Fruit fly (Drosophila melanogaster) whole organism, embryonic: Measurements from ENCODE around the gene UQCR-C1.
A peak's percentile ranks its signal among the peaks of the same experiment; 100 is the strongest.

Source experiments
- CG10543 ChIP-seq: fragments of 200-800 bp; sonication (Bioruptor generic); optimal IDR thresholded peaks from 3 replicates; lab custom pipeline; 2017; ENCODE audit warnings: missing biosample characterization, mild to moderate bottlenecking, missing genetic modification characterization, moderate library complexity
- CG12391 ChIP-seq: fragments of 200-800 bp; sonication (Bioruptor generic); optimal IDR thresholded peaks from 3 replicates; lab custom pipeline; 2018; ENCODE audit warnings: missing biosample characterization, mild to moderate bottlenecking, missing genetic modification characterization, moderate library complexity
- CG12659 ChIP-seq: fragments of 200-800 bp; sonication (Bioruptor generic); optimal IDR thresholded peaks from 3 replicates; lab custom pipeline; 2017; ENCODE audit warnings: mild to moderate bottlenecking, missing biosample characterization, missing genetic modification reagents, missing genetic modification characterization
- CG12744 ChIP-seq: fragments of 200-800 bp; sonication (Bioruptor generic); optimal IDR thresholded peaks from 2 replicates; lab custom pipeline; 2016; ENCODE audit warnings: missing biosample characterization, missing genetic modification characterization
- CG13296 ChIP-seq: fragments of 200-800 bp; sonication (Bioruptor generic); optimal IDR thresholded peaks from 3 replicates; lab custom pipeline; 2018; ENCODE audit warnings: missing biosample characterization, mild to moderate bottlenecking, missing genetic modification characterization
- CG13775 ChIP-seq: fragments of 200-800 bp; sonication (Bioruptor generic); optimal IDR thresholded peaks from 3 replicates; lab custom pipeline; 2017; ENCODE audit warnings: missing biosample characterization, mild to moderate bottlenecking, missing genetic modification characterization
- CG13894 ChIP-seq: fragments of 200-800 bp; sonication (Bioruptor generic); optimal IDR thresholded peaks from 3 replicates; lab custom pipeline; 2018; ENCODE audit warnings: missing biosample characterization, mild to moderate bottlenecking, missing genetic modification characterization, moderate library complexity
- CG15269 ChIP-seq: fragments of 200-800 bp; sonication (Bioruptor generic); optimal IDR thresholded peaks from 2 replicates; lab custom pipeline; 2018; ENCODE audit warnings: missing biosample characterization, mild to moderate bottlenecking, missing genetic modification characterization, moderate library complexity
- CG1602 ChIP-seq: fragments of 200-800 bp; sonication (Bioruptor generic); optimal IDR thresholded peaks from 3 replicates; lab custom pipeline; 2016; ENCODE audit warnings: missing biosample characterization, missing genetic modification characterization
- CG16779 ChIP-seq: fragments of 200-800 bp; sonication (Bioruptor generic); IDR thresholded peaks from 2 replicates; pipeline ENCODE4 v1.3.6; 2022; ENCODE audit warnings: missing biosample characterization, missing genetic modification characterization
- CG18476 ChIP-seq: fragments of 200-800 bp; sonication (Bioruptor generic); optimal IDR thresholded peaks from 2 replicates; lab custom pipeline; 2016; ENCODE audit warnings: missing biosample characterization, mild to moderate bottlenecking, missing genetic modification characterization
- CG18599 ChIP-seq: fragments of 200-800 bp; sonication (Bioruptor generic); optimal IDR thresholded peaks from 3 replicates; lab custom pipeline; 2017; ENCODE audit warnings: missing biosample characterization, missing genetic modification characterization, mild to moderate bottlenecking, moderate library complexity, missing genetic modification reagents
- CG2889 ChIP-seq: fragments of 200-800 bp; sonication (Bioruptor generic); IDR thresholded peaks from 3 replicates; pipeline ENCODE4 v1.3.6; 2022; ENCODE audit warnings: missing biosample characterization, missing genetic modification characterization
- CG34376 ChIP-seq: fragments of 200-800 bp; sonication (Bioruptor generic); optimal IDR thresholded peaks from 2 replicates; lab custom pipeline; 2018; ENCODE audit warnings: missing biosample characterization, mild to moderate bottlenecking, missing genetic modification characterization
- CG3726 ChIP-seq: fragments of 200-800 bp; sonication (Bioruptor generic); IDR thresholded peaks from 3 replicates; pipeline ENCODE4, ENCODE4 v1.3.6; 2022; ENCODE audit warnings: missing biosample characterization, missing genetic modification characterization
- CG4424 ChIP-seq: fragments of 200-800 bp; sonication (Bioruptor generic); optimal IDR thresholded peaks from 3 replicates; lab custom pipeline; 2016; ENCODE audit warnings: missing biosample characterization, missing genetic modification characterization
- CG5180 ChIP-seq: fragments of 200-800 bp; sonication (Bioruptor generic); optimal IDR thresholded peaks from 3 replicates; lab custom pipeline; 2017; ENCODE audit warnings: missing biosample characterization, missing genetic modification characterization, mild to moderate bottlenecking, moderate library complexity, missing genetic modification reagents
- CG6813 ChIP-seq: fragments of 200-800 bp; sonication (Bioruptor generic); optimal IDR thresholded peaks from 2 replicates; lab custom pipeline; 2017; ENCODE audit warnings: missing biosample characterization, missing genetic modification characterization, mild to moderate bottlenecking, moderate library complexity, missing genetic modification reagents
- CG6854 ChIP-seq: fragments of 200-800 bp; sonication (Bioruptor generic); optimal IDR thresholded peaks from 3 replicates; lab custom pipeline; 2017; ENCODE audit warnings: missing biosample characterization, mild to moderate bottlenecking, missing genetic modification characterization
- CG7372 ChIP-seq: fragments of 200-800 bp; sonication (Bioruptor generic); IDR thresholded peaks from 2 replicates; pipeline ENCODE4 v1.3.6; 2022; ENCODE audit warnings: missing biosample characterization, missing genetic modification characterization
- CG9817 ChIP-seq: fragments of 200-800 bp; sonication (Bioruptor generic); optimal IDR thresholded peaks from 2 replicates; lab custom pipeline; 2018; ENCODE audit warnings: missing biosample characterization, mild to moderate bottlenecking, missing genetic modification characterization, moderate library complexity
- CkIIα-i1 ChIP-seq: fragments of 200-800 bp; sonication (Bioruptor generic); IDR thresholded peaks from 2 replicates; pipeline ENCODE4 v1.3.6; 2022; ENCODE audit warnings: missing biosample characterization, missing genetic modification characterization
- Deaf1 ChIP-seq: fragments of 200-800 bp; optimal IDR thresholded peaks from 3 replicates; lab custom pipeline; 2019; ENCODE audit warnings: missing biosample characterization, mild to moderate bottlenecking, missing genetic modification characterization, moderate library complexity
- Ets65A ChIP-seq: fragments of 200-800 bp; sonication (Bioruptor generic); peaks from one replicate; lab custom pipeline; 2016; ENCODE audit warnings: missing biosample characterization, missing genetic modification characterization
- H2.0 ChIP-seq: fragments of 200-800 bp; sonication (Bioruptor generic); IDR thresholded peaks from 2 replicates; pipeline ENCODE4 v1.3.6; 2022; ENCODE audit warnings: missing biosample characterization, missing genetic modification characterization
- HLH4C ChIP-seq: fragments of 200-800 bp; sonication (Bioruptor generic); IDR thresholded peaks from 3 replicates; pipeline ENCODE4 v1.3.6; 2022; ENCODE audit warnings: missing biosample characterization, missing genetic modification characterization; ENCODE audit not compliant: partially characterized antibody
- Jarid2 ChIP-seq: fragments of 200-800 bp; sonication (Bioruptor generic); optimal IDR thresholded peaks from 3 replicates; lab custom pipeline; 2017; ENCODE audit warnings: mild to moderate bottlenecking, missing biosample characterization, missing genetic modification reagents, missing genetic modification characterization
- Mrtf ChIP-seq: fragments of 200-800 bp; sonication (Bioruptor generic); IDR thresholded peaks from 3 replicates; pipeline ENCODE4 v1.3.6; 2022; ENCODE audit warnings: missing biosample characterization, missing genetic modification characterization
- Rfx ChIP-seq: fragments of 200-800 bp; sonication (Bioruptor generic); IDR thresholded peaks from 2 replicates; pipeline ENCODE4 v1.3.6; 2022; ENCODE audit warnings: missing biosample characterization, missing genetic modification characterization
- Rx ChIP-seq: fragments of 200-800 bp; sonication (Bioruptor generic); IDR thresholded peaks from 2 replicates; pipeline ENCODE4 v1.3.6; 2022; ENCODE audit warnings: missing biosample characterization, missing genetic modification characterization
- Xbp1 ChIP-seq: fragments of 200-800 bp; sonication (Bioruptor generic); optimal IDR thresholded peaks from 3 replicates; lab custom pipeline; 2016; ENCODE audit warnings: missing biosample characterization, mild to moderate bottlenecking, missing genetic modification characterization
- abd-A ChIP-seq: fragments of 200-800 bp; sonication (Bioruptor generic); optimal IDR thresholded peaks from 3 replicates; lab custom pipeline; 2019; ENCODE audit warnings: missing biosample characterization, mild to moderate bottlenecking, missing genetic modification characterization, moderate library complexity
- ac ChIP-seq: fragments of 200-800 bp; sonication (Bioruptor generic); optimal IDR thresholded peaks from 3 replicates; lab custom pipeline; 2017; ENCODE audit warnings: missing biosample characterization, mild to moderate bottlenecking, missing genetic modification characterization
- al ChIP-seq: fragments of 200-800 bp; sonication (Bioruptor generic); IDR thresholded peaks from 2 replicates; pipeline ENCODE4 v1.3.6; 2022; ENCODE audit warnings: missing biosample characterization, missing genetic modification characterization
- bsh ChIP-seq, 2 experiments: fragments of 200-800 bp; sonication (Bioruptor generic); optimal IDR thresholded peaks; 2 replicates each; lab custom pipeline; 2017 to 2018; ENCODE audit warnings: mild to moderate bottlenecking in 2 of 2, missing biosample characterization in 2 of 2, missing genetic modification characterization in 2 of 2, moderate library complexity in 1 of 2
- cg ChIP-seq: fragments of 200-800 bp; sonication (Bioruptor generic); optimal IDR thresholded peaks from 3 replicates; lab custom pipeline; 2019; ENCODE audit warnings: missing biosample characterization, mild to moderate bottlenecking, missing genetic modification characterization, moderate library complexity
- gcm2 ChIP-seq: fragments of 200-800 bp; sonication (Bioruptor generic); optimal IDR thresholded peaks from 2 replicates; lab custom pipeline; 2016; ENCODE audit warnings: missing biosample characterization, missing genetic modification characterization
- hkb ChIP-seq, 2 experiments: fragments of 200-800 bp in 1 of 2; fragments of >200 bp in 1 of 2; sonication (Bioruptor generic) in 1 of 2; IDR thresholded peaks in 1 of 2; optimal IDR thresholded peaks in 1 of 2; 2 replicates each; pipeline versions ENCODE4 v1.3.6 to Lab custom; 2017 to 2022; ENCODE audit warnings: missing biosample characterization in 1 of 2, missing genetic modification characterization in 1 of 2
- luna ChIP-seq: fragments of 200-800 bp; sonication (Bioruptor generic); optimal IDR thresholded peaks from 2 replicates; lab custom pipeline; 2016; ENCODE audit warnings: missing biosample characterization, missing genetic modification characterization
- pfk ChIP-seq: fragments of 200-800 bp; sonication (Bioruptor generic); optimal IDR thresholded peaks from 2 replicates; lab custom pipeline; 2018; ENCODE audit warnings: missing biosample characterization, mild to moderate bottlenecking, missing genetic modification characterization, moderate library complexity
- scrt ChIP-seq: fragments of 200-800 bp; sonication (Bioruptor generic); optimal IDR thresholded peaks from 2 replicates; lab custom pipeline; 2018; ENCODE audit warnings: missing biosample characterization, mild to moderate bottlenecking, missing genetic modification characterization, moderate library complexity
- sens ChIP-seq: fragments of 200-800 bp; sonication (Bioruptor generic); peaks from one replicate; lab custom pipeline; 2016; ENCODE audit warnings: missing biosample characterization, missing genetic modification characterization
- stwl ChIP-seq: fragments of 200-800 bp; sonication (Bioruptor generic); optimal IDR thresholded peaks from 3 replicates; lab custom pipeline; 2018; ENCODE audit warnings: missing biosample characterization, mild to moderate bottlenecking, missing genetic modification characterization, moderate library complexity
- sug ChIP-seq: fragments of 200-800 bp; optimal IDR thresholded peaks from 2 replicates; lab custom pipeline; 2019; ENCODE audit warnings: missing biosample characterization, mild to moderate bottlenecking, missing genetic modification characterization, moderate library complexity
- wdn ChIP-seq: fragments of 200-800 bp; sonication (Bioruptor generic); IDR thresholded peaks from 2 replicates; pipeline ENCODE4 v1.3.6; 2022; ENCODE audit warnings: missing biosample characterization, missing genetic modification characterization
- zf30C ChIP-seq: fragments of 200-800 bp; sonication (Bioruptor generic); optimal IDR thresholded peaks from 3 replicates; lab custom pipeline; 2018; ENCODE audit warnings: missing biosample characterization, mild to moderate bottlenecking, missing genetic modification characterization

UQCR-C1 gene

dm6 chr3R:14853767-14854191, 36.3 kb upstream of the UQCR-C1 start (continued):
- TF ChIP-seq CkIIα-i1 (GFP tag; lab: Robert Waterston, UW): no peak

dm6 chr3R:14864819-14865218, 25.2 kb upstream of the UQCR-C1 start:
- TF ChIP-seq sens (GFP tag; lab: Kevin White, UChicago) (peak; percentile 28), Rx (GFP tag; lab: Robert Waterston, UW) (no peak), ac (GFP tag; lab: Kevin White, UChicago) (no peak), bsh (GFP tag; optimal IDR thresholded peaks at IDR 0.05; lab: Kevin White, UChicago) (no peak), CG15269 (tag; lab: Kevin White, UChicago) (no peak), CG1602 (GFP tag; lab: Kevin White, UChicago) (no peak), hkb (optimal IDR thresholded peaks at IDR 0.05; lab: Kevin White, UChicago) (no peak), hkb (GFP tag; IDR thresholded peaks at IDR 0.05; lab: Robert Waterston, UW) (no peak), Ets65A (GFP tag; lab: Kevin White, UChicago) (peak; percentile 91)
- TF ChIP-seq, all 482 proteins: peak for 2

DNA sequence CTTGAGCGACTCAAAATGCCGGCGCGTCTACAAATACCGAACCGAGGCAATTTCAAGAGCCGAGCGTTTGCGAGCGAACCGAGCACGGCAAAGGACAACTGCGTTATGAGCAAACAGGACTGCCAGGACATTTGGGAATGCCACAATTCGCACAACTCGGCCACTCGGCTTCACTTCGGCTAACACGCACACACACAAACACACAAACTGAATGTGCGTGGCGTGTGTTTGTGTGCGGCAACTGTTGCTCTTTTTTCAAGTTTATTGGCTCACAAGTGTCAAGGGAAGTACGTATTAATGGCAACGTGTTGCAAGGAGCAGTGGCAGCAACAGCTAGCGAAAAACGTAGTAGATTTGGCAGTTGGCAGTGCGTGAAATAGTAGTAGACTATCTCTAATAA, 16.7 kb upstream of the UQCR-C1 start:
- TF ChIP-seq CG12659 (GFP tag; lab: Kevin White, UChicago) (no peak), CG10543 (GFP tag; lab: Kevin White, UChicago) (peak; percentile 28), CG7372 (GFP tag; lab: Robert Waterston, UW) (no peak), zf30C (GFP tag; lab: Kevin White, UChicago) (no peak), CG2889 (GFP tag; lab: Robert Waterston, UW) (no peak), CG4424 (peak; percentile 59), Deaf1 (tag; lab: Kevin White, UChicago) (peak; percentile 96), scrt (GFP tag; lab: Kevin White, UChicago) (peak; percentile 100), luna (GFP tag; lab: Kevin White, UChicago) (no peak), abd-A (peak; percentile 96), HLH4C (no peak), cg (peak; percentile 6), pfk (GFP tag; lab: Kevin White, UChicago) (no peak), CG18599 (GFP tag; lab: Kevin White, UChicago) (peak; percentile 9), wdn (GFP tag; lab: Robert Waterston, UW) (no peak), al (GFP tag; lab: Robert Waterston, UW) (no peak), CG3726 (no peak), CG16779 (GFP tag; lab: Robert Waterston, UW) (no peak), Rfx (GFP tag; lab: Robert Waterston, UW) (0 out of 2 replicates have a peak, but pooled peaks have one; percentile 4), CG13894 (tag; lab: Kevin White, UChicago) (peak; percentile 29), H2.0 (GFP tag; lab: Robert Waterston, UW) (no peak), Jarid2 (GFP tag; lab: Kevin White, UChicago) (no peak), CG12744 (GFP tag; lab: Kevin White, UChicago) (no peak), CG5180 (peak; percentile 52)

dm6 chr3R:14875274-14875964, 14.6 kb upstream of the UQCR-C1 start, which contains the start of gene btsz:
Gene btsz (minus strand): TSS chr3R:14875488.
- TF ChIP-seq CG6854 (GFP tag; lab: Kevin White, UChicago) (peak; percentile 37), CG9817 (tag; lab: Kevin White, UChicago) (peak; percentile 13), sug (tag; lab: Kevin White, UChicago) (peak; percentile 58), CG12391 (peak; percentile 40), CG13296 (GFP tag; lab: Kevin White, UChicago) (peak; percentile 64), Xbp1 (GFP tag; lab: Kevin White, UChicago) (peak; percentile 23), Mrtf (GFP tag; lab: Robert Waterston, UW) (no peak), stwl (no peak), CG6813 (GFP tag; lab: Kevin White, UChicago) (no peak), gcm2 (GFP tag; lab: Kevin White, UChicago) (no peak), CG13775 (GFP tag; lab: Kevin White, UChicago) (peak; percentile 46), CG34376 (GFP tag; lab: Kevin White, UChicago) (peak; percentile 75), CG18476 (peak; percentile 23)
